Worm (Caenorhabditis elegans): ENCODE data around the gene F59F5.5.

DNA sequence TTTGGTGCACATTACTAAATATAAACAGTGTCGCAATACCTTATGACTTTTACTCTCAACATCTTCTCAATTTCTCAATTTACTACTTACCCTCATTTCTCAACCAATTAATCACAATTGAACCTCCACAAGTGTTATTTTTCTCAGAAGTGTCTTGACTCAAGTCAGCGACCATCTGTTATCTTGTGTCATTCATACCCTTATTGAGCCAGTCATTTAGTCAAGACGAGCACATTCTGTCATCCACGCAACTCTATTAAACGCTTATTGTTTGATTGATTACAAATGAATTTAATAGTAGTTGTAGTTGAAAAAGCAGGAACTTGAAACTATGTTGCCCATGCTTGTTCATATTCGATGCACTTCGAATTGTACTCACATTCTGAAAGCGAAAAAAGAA, 42.4 kb upstream of the F59F5.5 start:
- TF ChIP-seq snpc-4 (tag; optimal IDR thresholded peaks at IDR 0.05): no peak
- TF ChIP-seq fos-1 (tag; optimal IDR thresholded peaks at IDR 0.05): no peak
- no peak for TF ChIP-seq blmp-1 (tag; optimal IDR thresholded peaks at IDR 0.05; ENCODE audit: insufficient read depth)
- no peak for TF ChIP-seq nhr-11 (tag; optimal IDR thresholded peaks at IDR 0.05)
- TF ChIP-seq egl-27 (tag; optimal IDR thresholded peaks at IDR 0.05): no peak
- no peak for TF ChIP-seq crh-2 (tag; optimal IDR thresholded peaks at IDR 0.05)
- TF ChIP-seq mdl-1 (tag; optimal IDR thresholded peaks at IDR 0.05): no peak
- no peak for TF ChIP-seq elt-1 (tag; optimal IDR thresholded peaks at IDR 0.05)
- no peak for TF ChIP-seq nhr-237 (tag; optimal IDR thresholded peaks at IDR 0.05)
- no peak for TF ChIP-seq nhr-6 (tag; optimal IDR thresholded peaks at IDR 0.05)
- TF ChIP-seq skn-1 (tag; optimal IDR thresholded peaks at IDR 0.05): no peak
- TF ChIP-seq nhr-77 (tag; optimal IDR thresholded peaks at IDR 0.05): no peak
